Fruit fly (Drosophila melanogaster) whole organism, adult: ENCODE results near the gene CG8516.

Source experiments
- CG12768 ChIP-seq: fragments of 200-800 bp; sonication (Bioruptor generic); optimal IDR thresholded peaks from 2 replicates; lab custom pipeline; 2017; ENCODE audit warnings: missing biosample characterization, missing genetic modification characterization, mild to moderate bottlenecking, moderate library complexity, missing genetic modification reagents
- CG7101 ChIP-seq: fragments of 200-800 bp; sonication (Bioruptor generic); optimal IDR thresholded peaks from 2 replicates; lab custom pipeline; 2018; ENCODE audit warnings: missing biosample characterization, mild to moderate bottlenecking, missing genetic modification characterization, moderate library complexity
- Hr96 ChIP-seq: fragments of 200-800 bp; sonication (Bioruptor generic); optimal IDR thresholded peaks from 2 replicates; lab custom pipeline; 2016; ENCODE audit warnings: missing biosample characterization, missing genetic modification characterization
- cnc ChIP-seq, 2 experiments: fragments of >200 bp; optimal IDR thresholded peaks; 2 replicates each; lab custom pipeline; 2017
- ovo ChIP-seq: fragments of 200-800 bp; sonication (Bioruptor generic); optimal IDR thresholded peaks from 2 replicates; lab custom pipeline; 2016; ENCODE audit warnings: missing biosample characterization, missing genetic modification characterization
- tj ChIP-seq: fragments of 200-800 bp; sonication (Bioruptor generic); optimal IDR thresholded peaks from 3 replicates; lab custom pipeline; 2017; ENCODE audit warnings: missing biosample characterization, mild to moderate bottlenecking, missing genetic modification characterization, moderate library complexity

- TF ChIP-seq ovo (GFP tag; lab: Kevin White, UChicago), result no peak
- no peak for TF ChIP-seq CG12768 (GFP tag; lab: Kevin White, UChicago)
- TF ChIP-seq cnc (optimal IDR thresholded peaks at IDR 0.05; lab: Kevin White, UChicago), result no peak
- TF ChIP-seq Hr96 (GFP tag; lab: Kevin White, UChicago), result no peak
- TF ChIP-seq CG7101 (tag; lab: Kevin White, UChicago), result no peak
- no peak for TF ChIP-seq tj (GFP tag; lab: Kevin White, UChicago)
These were observed 20.8 kb downstream of the CG8516 start, which contains the start of gene eloF for dm6 chr3R:9813861-9814260.
